Fruit fly (Drosophila melanogaster) whole organism, embryonic: ENCODE results near the gene lectin-24A.

Experiments
- Ada2b ChIP-seq: fragments of 200-800 bp; sonication (Bioruptor generic); IDR thresholded peaks from 2 replicates; pipeline ENCODE4 v1.3.6; 2022; ENCODE audit warnings: missing biosample characterization, missing genetic modification characterization
- Atf3 ChIP-seq: fragments of 200-800 bp; sonication (Bioruptor generic); optimal IDR thresholded peaks from 3 replicates; lab custom pipeline; 2016; ENCODE audit warnings: missing biosample characterization, missing genetic modification characterization
- BEAF-32 ChIP-seq: fragments of 200-800 bp; sonication (Bioruptor generic); optimal IDR thresholded peaks from 3 replicates; lab custom pipeline; 2017; ENCODE audit warnings: missing biosample characterization, missing genetic modification characterization, mild to moderate bottlenecking, moderate library complexity, missing genetic modification reagents
- BtbVII ChIP-seq: fragments of 200-800 bp; sonication (Bioruptor generic); optimal IDR thresholded peaks from 3 replicates; lab custom pipeline; 2017; ENCODE audit warnings: missing biosample characterization, mild to moderate bottlenecking, missing genetic modification characterization
- CG12769 ChIP-seq: fragments of 200-800 bp; sonication (Bioruptor generic); optimal IDR thresholded peaks from 2 replicates; lab custom pipeline; 2019; ENCODE audit warnings: missing biosample characterization, mild to moderate bottlenecking, missing genetic modification characterization, moderate library complexity
- CG17186 ChIP-seq: fragments of 200-800 bp; sonication (Bioruptor generic); optimal IDR thresholded peaks from 3 replicates; lab custom pipeline; 2017; ENCODE audit warnings: missing biosample characterization, missing genetic modification reagents, missing genetic modification characterization
- CG18011 ChIP-seq: fragments of 200-800 bp; sonication (Bioruptor generic); optimal IDR thresholded peaks from 2 replicates; lab custom pipeline; 2017; ENCODE audit warnings: missing biosample characterization, missing genetic modification characterization, mild to moderate bottlenecking, moderate library complexity, missing genotype
- CG18599 ChIP-seq: fragments of 200-800 bp; sonication (Bioruptor generic); optimal IDR thresholded peaks from 3 replicates; lab custom pipeline; 2017; ENCODE audit warnings: missing biosample characterization, missing genetic modification characterization, mild to moderate bottlenecking, moderate library complexity, missing genetic modification reagents
- CG2199 ChIP-seq: fragments of 200-800 bp; sonication (Bioruptor generic); IDR thresholded peaks from 3 replicates; pipeline ENCODE4 v1.3.6; 2022; ENCODE audit warnings: missing biosample characterization, missing genetic modification characterization
- CG3847 ChIP-seq: fragments of 200-800 bp; sonication (Bioruptor generic); IDR thresholded peaks from 2 replicates; pipeline ENCODE4 v1.3.6; 2022; ENCODE audit warnings: missing biosample characterization, missing genetic modification characterization
- CG42726 ChIP-seq: fragments of 200-800 bp; sonication (Bioruptor generic); IDR thresholded peaks from 2 replicates; pipeline ENCODE4 v1.3.6; 2022; ENCODE audit warnings: missing biosample characterization, missing genetic modification characterization; ENCODE audit not compliant: partially characterized antibody
- CG4424 ChIP-seq: fragments of 200-800 bp; sonication (Bioruptor generic); optimal IDR thresholded peaks from 3 replicates; lab custom pipeline; 2016; ENCODE audit warnings: missing biosample characterization, missing genetic modification characterization
- CG7786 ChIP-seq: fragments of 200-800 bp; sonication (Bioruptor generic); optimal IDR thresholded peaks from 2 replicates; lab custom pipeline; 2016; ENCODE audit warnings: missing biosample characterization, missing genetic modification characterization
- CG7963 ChIP-seq: fragments of 200-800 bp; sonication (Bioruptor generic); IDR thresholded peaks from 3 replicates; pipeline ENCODE4 v1.3.6; 2022; ENCODE audit warnings: missing biosample characterization, missing genetic modification characterization; ENCODE audit not compliant: partially characterized antibody
- CG8944 ChIP-seq: fragments of 200-800 bp; sonication (Bioruptor generic); optimal IDR thresholded peaks from 3 replicates; lab custom pipeline; 2016; ENCODE audit warnings: missing biosample characterization, missing genetic modification characterization
- Dfd ChIP-seq, 2 experiments: fragments of >200 bp; optimal IDR thresholded peaks; 2 replicates each; lab custom pipeline; 2017; ENCODE audit warnings: missing biosample characterization in 2 of 2, missing genetic modification characterization in 2 of 2
- Doc3 ChIP-seq: fragments of 200-800 bp; sonication (Bioruptor generic); IDR thresholded peaks from 3 replicates; pipeline ENCODE4 v1.3.6; 2022; ENCODE audit warnings: missing biosample characterization, missing genetic modification characterization; ENCODE audit not compliant: partially characterized antibody
- Elba2 ChIP-seq: fragments of 200-800 bp; sonication (Bioruptor generic); optimal IDR thresholded peaks from 3 replicates; lab custom pipeline; 2016; ENCODE audit warnings: missing biosample characterization, missing genetic modification characterization
- Fer1 ChIP-seq: fragments of 200-800 bp; sonication (Bioruptor generic); optimal IDR thresholded peaks from 2 replicates; lab custom pipeline; 2017; ENCODE audit warnings: missing biosample characterization, mild to moderate bottlenecking, missing genetic modification characterization
- Gsc ChIP-seq: fragments of 200-800 bp; sonication (Bioruptor generic); IDR thresholded peaks from 2 replicates; pipeline ENCODE4 v1.3.6; 2022; ENCODE audit warnings: missing biosample characterization, missing genetic modification characterization
- H2.0 ChIP-seq: fragments of 200-800 bp; sonication (Bioruptor generic); IDR thresholded peaks from 2 replicates; pipeline ENCODE4 v1.3.6; 2022; ENCODE audit warnings: missing biosample characterization, missing genetic modification characterization
- Med ChIP-seq: fragments of 200-800 bp; sonication (Bioruptor generic); peaks from one replicate; lab custom pipeline; 2016; ENCODE audit warnings: missing biosample characterization, missing genetic modification characterization, mild to moderate bottlenecking, inconsistent platforms, moderate library complexity
- Sry-β ChIP-seq: fragments of 200-800 bp; sonication (Bioruptor generic); optimal IDR thresholded peaks from 2 replicates; lab custom pipeline; 2018; ENCODE audit warnings: missing biosample characterization, mild to moderate bottlenecking, missing genetic modification characterization, moderate library complexity
- ab ChIP-seq: fragments of 200-800 bp; sonication (Bioruptor generic); optimal IDR thresholded peaks from 2 replicates; lab custom pipeline; 2016; ENCODE audit warnings: missing biosample characterization, missing genetic modification characterization
- abd-A ChIP-seq: fragments of 200-800 bp; sonication (Bioruptor generic); optimal IDR thresholded peaks from 3 replicates; lab custom pipeline; 2019; ENCODE audit warnings: missing biosample characterization, mild to moderate bottlenecking, missing genetic modification characterization, moderate library complexity
- cato ChIP-seq: fragments of 200-800 bp; sonication (Bioruptor generic); optimal IDR thresholded peaks from 2 replicates; lab custom pipeline; 2016; ENCODE audit warnings: missing biosample characterization, missing genetic modification characterization, borderline replicate concordance
- crc ChIP-seq: fragments of 200-800 bp; sonication (Bioruptor generic); optimal IDR thresholded peaks from 2 replicates; lab custom pipeline; 2016; ENCODE audit warnings: missing biosample characterization, missing genetic modification characterization
- cwo ChIP-seq: fragments of 200-800 bp; sonication (Bioruptor generic); optimal IDR thresholded peaks from 3 replicates; lab custom pipeline; 2017; ENCODE audit warnings: missing biosample characterization, missing genetic modification characterization, mild to moderate bottlenecking, moderate library complexity, missing genetic modification reagents
- grn ChIP-seq: fragments of 200-800 bp; sonication (Bioruptor generic); optimal IDR thresholded peaks from 3 replicates; lab custom pipeline; 2017; ENCODE audit warnings: missing biosample characterization, missing genetic modification characterization
- hkb ChIP-seq, 2 experiments: fragments of 200-800 bp in 1 of 2; fragments of >200 bp in 1 of 2; sonication (Bioruptor generic) in 1 of 2; IDR thresholded peaks in 1 of 2; optimal IDR thresholded peaks in 1 of 2; 2 replicates each; pipeline versions ENCODE4 v1.3.6 to Lab custom; 2017 to 2022; ENCODE audit warnings: missing biosample characterization in 1 of 2, missing genetic modification characterization in 1 of 2
- ind ChIP-seq: fragments of 200-800 bp; sonication (Bioruptor generic); optimal IDR thresholded peaks from 3 replicates; lab custom pipeline; 2016; ENCODE audit warnings: missing biosample characterization, missing genetic modification characterization
- tup ChIP-seq: fragments of 200-800 bp; sonication (Bioruptor generic); optimal IDR thresholded peaks from 2 replicates; lab custom pipeline; 2016; ENCODE audit warnings: missing biosample characterization, mild to moderate bottlenecking, missing genetic modification characterization, moderate library complexity
- wor ChIP-seq: fragments of 200-800 bp; sonication (Bioruptor generic); IDR thresholded peaks from 2 replicates; pipeline ENCODE4 v1.3.6; 2022; ENCODE audit warnings: missing biosample characterization, missing genetic modification characterization
- z ChIP-seq: fragments of 200-800 bp; sonication (Bioruptor generic); IDR thresholded peaks from 3 replicates; pipeline ENCODE4 v1.3.6; 2022; ENCODE audit warnings: missing biosample characterization, missing genetic modification characterization

lectin-24A gene

DNA sequence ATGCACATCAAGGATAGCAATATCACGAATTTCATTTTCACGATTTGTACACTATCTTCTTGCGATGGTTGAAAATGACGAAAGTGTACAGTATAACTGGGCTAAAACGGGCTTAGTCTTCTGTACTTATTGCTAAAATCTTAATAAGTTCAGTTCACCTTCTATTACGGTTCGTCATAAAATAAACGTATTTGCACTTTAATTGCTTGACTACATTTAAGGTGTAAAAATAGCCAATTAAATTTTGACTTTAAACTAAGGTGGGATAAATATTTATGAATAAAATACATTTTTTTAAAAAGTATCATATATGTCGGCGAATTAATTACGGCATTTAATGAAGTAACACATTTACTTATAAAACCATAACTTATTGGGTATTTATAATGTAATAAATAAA, 47.9 kb downstream of the lectin-24A start, which contains the start of gene Sfp24Bb:
Sfp24Bb (minus strand) TSS at position 101 of the 400 bp plus-strand sequence.
- TF ChIP-seq hkb (optimal IDR thresholded peaks at IDR 0.05; lab: Kevin White, UChicago) (no peak), hkb (GFP tag; IDR thresholded peaks at IDR 0.05; lab: Robert Waterston, UW) (no peak), abd-A (tag; lab: Kevin White, UChicago) (no peak), cato (GFP tag; lab: Kevin White, UChicago) (no peak), Med (no peak), CG8944 (no peak), BEAF-32 (GFP tag; lab: Kevin White, UChicago) (no peak), Dfd (GFP tag; optimal IDR thresholded peaks at IDR 0.05; lab: Kevin White, UChicago) (no peak), CG18599 (GFP tag; lab: Kevin White, UChicago) (no peak), Sry-β (GFP tag; lab: Kevin White, UChicago) (no peak), H2.0 (GFP tag; lab: Robert Waterston, UW) (no peak)

dm6 chr2L:3669034-3669433, 48.5 kb downstream of the lectin-24A start, which contains the start of gene Sfp24Bd:
TSS of gene Sfp24Bd (minus strand) at chr2L:3669134.
- TF ChIP-seq CG4424 (no peak), CG2199 (no peak), BtbVII (no peak), Doc3 (GFP tag; lab: Robert Waterston, UW) (no peak), CG3847 (GFP tag; lab: Robert Waterston, UW) (no peak), tup (no peak), CG42726 (GFP tag; lab: Robert Waterston, UW) (no peak), CG18011 (no peak), CG12769 (tag; lab: Kevin White, UChicago) (no peak), crc (GFP tag; lab: Kevin White, UChicago) (no peak), Elba2 (no peak), CG7786 (GFP tag; lab: Kevin White, UChicago) (no peak), Fer1 (no peak), CG7963 (GFP tag; lab: Robert Waterston, UW) (no peak), wor (no peak), ab (GFP tag; lab: Kevin White, UChicago) (no peak), ind (GFP tag; lab: Kevin White, UChicago) (no peak), CG17186 (GFP tag; lab: Kevin White, UChicago) (no peak), Gsc (GFP tag; lab: Robert Waterston, UW) (no peak)

- TF ChIP-seq Ada2b (GFP tag; lab: Robert Waterston, UW) (no peak), cwo (GFP tag; lab: Kevin White, UChicago) (no peak), Atf3 (GFP tag; lab: Kevin White, UChicago) (no peak), grn (GFP tag; lab: Kevin White, UChicago) (no peak), z (GFP tag; lab: Robert Waterston, UW) (no peak)
- TF ChIP-seq, all 482 proteins: peak for 0
Measured at dm6 chr2L:3668451-3668850, 49.1 kb downstream of the lectin-24A start, which contains the start of gene Sfp24Ba. TSS of gene Sfp24Ba (minus strand) at chr2L:3668551.
